Worm (Caenorhabditis elegans) whole organism, L2 larva: ENCODE results near the gene srh-208.

Experiments used
- egl-27 ChIP-seq: sonication (generic microtip); optimal IDR thresholded peaks from 3 replicates; lab custom pipeline; 2017; ENCODE audit warnings: missing biosample characterization, missing genetic modification reagents, missing genetic modification characterization
- elt-3 ChIP-seq: sonication (generic microtip); optimal IDR thresholded peaks from 2 replicates; lab custom pipeline; 2017; ENCODE audit warnings: missing biosample characterization, missing genetic modification characterization
- nhr-237 ChIP-seq: fragments of 150-350 bp; optimal IDR thresholded peaks from 2 replicates; lab custom pipeline; 2014; ENCODE audit warnings: missing biosample characterization, missing genetic modification characterization
- snpc-4 ChIP-seq: fragments of 150-350 bp; optimal IDR thresholded peaks from 2 replicates; lab custom pipeline; 2014; ENCODE audit warnings: missing biosample characterization, missing genetic modification characterization
- ztf-4 ChIP-seq: fragments of 150-350 bp; optimal IDR thresholded peaks from 2 replicates; lab custom pipeline; 2014; ENCODE audit warnings: missing biosample characterization, missing genetic modification characterization

ce11 chrV:19325436-19325835 is 8.3 kb downstream of the srh-208 start:
- TF ChIP-seq ztf-4 (tag; lab: Kevin White, UChicago) (no peak), nhr-237 (no peak), egl-27 (no peak), elt-3 (no peak), snpc-4 (tag; lab: Kevin White, UChicago) (no peak)
